Worm (Caenorhabditis elegans): ENCODE data around the gene btb-8.

DNA sequence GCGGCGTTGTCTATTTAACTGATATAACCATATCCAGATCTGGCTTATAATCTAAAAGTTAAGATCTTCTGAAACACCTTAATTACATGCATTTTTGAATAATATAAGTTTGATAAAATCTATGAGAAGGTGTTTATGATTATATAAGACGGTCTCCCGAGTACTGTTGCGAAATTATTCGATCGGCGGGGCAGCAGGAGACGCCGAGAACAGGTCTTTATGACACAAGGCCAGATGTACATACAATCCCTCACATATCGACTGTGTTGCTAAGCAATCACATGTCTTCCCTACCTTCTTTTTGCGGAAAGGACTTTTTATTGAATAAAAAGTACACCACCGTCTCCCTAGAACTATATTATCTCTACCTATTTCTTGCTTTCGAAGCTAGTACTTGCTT, 34.0 kb downstream of the btb-8 start, which contains the start of gene fbxb-53:
- TF ChIP-seq nhr-12 (tag; optimal IDR thresholded peaks at IDR 0.05) (no peak), skn-1 (tag; optimal IDR thresholded peaks at IDR 0.05) (no peak), unc-62 (GFP tag; optimal IDR thresholded peaks at IDR 0.05) (no peak), blmp-1 (tag; optimal IDR thresholded peaks at IDR 0.05; ENCODE audit: insufficient read depth) (no peak), lin-39 (tag; optimal IDR thresholded peaks at IDR 0.05) (no peak), nhr-237 (tag; optimal IDR thresholded peaks at IDR 0.05) (no peak), unc-39 (tag; optimal IDR thresholded peaks at IDR 0.05) (no peak), elt-1 (tag; optimal IDR thresholded peaks at IDR 0.05) (no peak), unc-55 (GFP tag; optimal IDR thresholded peaks at IDR 0.05) (no peak), nhr-10 (tag; optimal IDR thresholded peaks at IDR 0.05) (no peak), R02D3.7 (tag; optimal IDR thresholded peaks at IDR 0.05) (no peak), ceh-16 (tag; optimal IDR thresholded peaks at IDR 0.05) (no peak), egl-27 (tag; optimal IDR thresholded peaks at IDR 0.05) (no peak)
